Worm (Caenorhabditis elegans): ENCODE data around the gene pho-5.

DNA sequence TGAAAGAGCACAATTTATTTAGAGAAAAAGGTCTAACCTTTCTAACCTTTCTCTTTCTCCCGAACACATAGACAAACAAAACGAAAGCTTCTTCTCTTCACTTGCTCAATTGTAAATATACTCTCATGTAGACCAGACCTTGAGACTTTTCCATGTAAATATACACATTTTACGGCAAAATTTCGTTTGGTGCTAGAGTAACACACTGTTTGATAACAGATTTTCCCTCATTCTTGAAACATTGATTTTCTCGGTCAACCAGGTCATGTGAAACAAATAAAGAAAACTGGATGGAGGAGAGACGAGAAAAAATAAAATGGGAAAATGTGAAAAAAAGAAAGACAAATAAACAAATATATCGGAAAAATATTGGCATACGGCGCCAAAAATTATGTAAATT is 36.3 kb upstream of the pho-5 start:
- TF ChIP-seq cey-2 (tag; optimal IDR thresholded peaks at IDR 0.05; ENCODE audit: borderline replicate concordance, insufficient read depth) (no peak), fkh-10 (GFP tag; optimal IDR thresholded peaks at IDR 0.05) (no peak), lin-15B (tag; optimal IDR thresholded peaks at IDR 0.05) (no peak), mdl-1 (tag; optimal IDR thresholded peaks at IDR 0.05) (no peak)

Measured in whole organism, L4 larva.